Worm (Caenorhabditis elegans): ENCODE results near the gene ZK899.2.

Gene ZK899.2

ce11 chrX:9410747-9411146, 41.0 kb downstream of the ZK899.2 start:
- no peak for TF ChIP-seq ham-2 (GFP tag; optimal IDR thresholded peaks at IDR 0.05)
- no peak for TF ChIP-seq tbx-8 (GFP tag; optimal IDR thresholded peaks at IDR 0.05)
- TF ChIP-seq flh-1 (GFP tag; optimal IDR thresholded peaks at IDR 0.05) = no peak
- no peak for TF ChIP-seq ceh-43 (GFP tag; optimal IDR thresholded peaks at IDR 0.05)
- no peak for TF ChIP-seq nhr-12 (tag; optimal IDR thresholded peaks at IDR 0.05)
- TF ChIP-seq M03D4.4 (tag; optimal IDR thresholded peaks at IDR 0.05) = no peak
- TF ChIP-seq ceh-83 (GFP tag; optimal IDR thresholded peaks at IDR 0.05) = no peak
- TF ChIP-seq ceh-39 (tag; optimal IDR thresholded peaks at IDR 0.05) = no peak
- TF ChIP-seq ces-1 (GFP tag; optimal IDR thresholded peaks at IDR 0.05) = no peak
- no peak for TF ChIP-seq bed-3 (GFP tag; optimal IDR thresholded peaks at IDR 0.05)
- no peak for TF ChIP-seq pha-4 (tag; optimal IDR thresholded peaks at IDR 0.05)
- TF ChIP-seq mep-1 (tag; optimal IDR thresholded peaks at IDR 0.05) = no peak
- no peak for TF ChIP-seq cnd-1 (tag; optimal IDR thresholded peaks at IDR 0.05)
- TF ChIP-seq drap-1 (GFP tag; optimal IDR thresholded peaks at IDR 0.05) = no peak
- TF ChIP-seq unc-39 (tag; optimal IDR thresholded peaks at IDR 0.05) = no peak
- TF ChIP-seq sem-2 (GFP tag; optimal IDR thresholded peaks at IDR 0.05) = no peak

- no peak for TF ChIP-seq elt-1 (tag; optimal IDR thresholded peaks at IDR 0.05; ENCODE audit: borderline replicate concordance, insufficient read depth)
- TF ChIP-seq elt-3 (tag; optimal IDR thresholded peaks at IDR 0.05) = no peak
- TF ChIP-seq ztf-11 (tag; optimal IDR thresholded peaks at IDR 0.05) = no peak
- TF ChIP-seq bed-3 (GFP tag; optimal IDR thresholded peaks at IDR 0.05) = no peak
Observed at ce11 chrX:9409114-9409513, 42.7 kb downstream of the ZK899.2 start.

ce11 chrX:9405922-9406321, 45.9 kb downstream of the ZK899.2 start:
- TF ChIP-seq elt-1 (tag; optimal IDR thresholded peaks at IDR 0.05; ENCODE audit: borderline replicate concordance, insufficient read depth) (peak; percentile 68), nhr-76 (tag; optimal IDR thresholded peaks at IDR 0.05) (no peak)

ce11 chrX:9403622-9404255, 48.1 kb downstream of the ZK899.2 start:
- TF ChIP-seq nhr-2 (tag; optimal IDR thresholded peaks at IDR 0.05) (no peak), ztf-11 (tag; optimal IDR thresholded peaks at IDR 0.05) (no peak), nhr-76 (tag; optimal IDR thresholded peaks at IDR 0.05) (no peak), bed-3 (GFP tag; optimal IDR thresholded peaks at IDR 0.05) (no peak), snpc-4 (tag; optimal IDR thresholded peaks at IDR 0.05) (no peak), mls-2 (tag; optimal IDR thresholded peaks at IDR 0.05) (no peak)

- TF ChIP-seq blmp-1 (tag; optimal IDR thresholded peaks at IDR 0.05) = no peak
- no peak for TF ChIP-seq sptf-1 (tag; optimal IDR thresholded peaks at IDR 0.05)
- no peak for TF ChIP-seq unc-120 (tag; optimal IDR thresholded peaks at IDR 0.05; ENCODE audit: poor library complexity, severe bottlenecking)
- no peak for TF ChIP-seq unc-39 (tag; optimal IDR thresholded peaks at IDR 0.05)
- no peak for TF ChIP-seq unc-62 (GFP tag; optimal IDR thresholded peaks at IDR 0.05)
- TF ChIP-seq elt-3 (tag; optimal IDR thresholded peaks at IDR 0.05) = no peak
- TF ChIP-seq cnd-1 (tag; optimal IDR thresholded peaks at IDR 0.05) = no peak
- no peak for TF ChIP-seq ham-2 (GFP tag; optimal IDR thresholded peaks at IDR 0.05)
- TF ChIP-seq tbx-8 (GFP tag; optimal IDR thresholded peaks at IDR 0.05) = no peak
- TF ChIP-seq elt-1 (tag; optimal IDR thresholded peaks at IDR 0.05; ENCODE audit: borderline replicate concordance, insufficient read depth) = no peak
- TF ChIP-seq ceh-83 (GFP tag; optimal IDR thresholded peaks at IDR 0.05) = no peak
- no peak for TF ChIP-seq mep-1 (tag; optimal IDR thresholded peaks at IDR 0.05)
- no peak for TF ChIP-seq ceh-39 (tag; optimal IDR thresholded peaks at IDR 0.05)
Observed at ce11 chrX:9402464-9402863, 49.3 kb downstream of the ZK899.2 start.

- TF ChIP-seq elt-3 (tag; optimal IDR thresholded peaks at IDR 0.05) = no peak
- TF ChIP-seq nhr-2 (tag; optimal IDR thresholded peaks at IDR 0.05) = peak; percentile 53
- TF ChIP-seq sptf-1 (tag; optimal IDR thresholded peaks at IDR 0.05) = no peak
- TF ChIP-seq ham-2 (GFP tag; optimal IDR thresholded peaks at IDR 0.05) = peak; percentile 77
- TF ChIP-seq ceh-83 (GFP tag; optimal IDR thresholded peaks at IDR 0.05) = no peak
- TF ChIP-seq mep-1 (tag; optimal IDR thresholded peaks at IDR 0.05) = peak; percentile 5
- no peak for TF ChIP-seq cnd-1 (tag; optimal IDR thresholded peaks at IDR 0.05)
Observed at ce11 chrX:9401963-9402362, 49.8 kb downstream of the ZK899.2 start.
